Worm (Caenorhabditis elegans): ENCODE measurements around the gene AH10.2.
A peak's percentile ranks its signal among the peaks of the same experiment; 100 is the strongest.

Gene AH10.2

DNA sequence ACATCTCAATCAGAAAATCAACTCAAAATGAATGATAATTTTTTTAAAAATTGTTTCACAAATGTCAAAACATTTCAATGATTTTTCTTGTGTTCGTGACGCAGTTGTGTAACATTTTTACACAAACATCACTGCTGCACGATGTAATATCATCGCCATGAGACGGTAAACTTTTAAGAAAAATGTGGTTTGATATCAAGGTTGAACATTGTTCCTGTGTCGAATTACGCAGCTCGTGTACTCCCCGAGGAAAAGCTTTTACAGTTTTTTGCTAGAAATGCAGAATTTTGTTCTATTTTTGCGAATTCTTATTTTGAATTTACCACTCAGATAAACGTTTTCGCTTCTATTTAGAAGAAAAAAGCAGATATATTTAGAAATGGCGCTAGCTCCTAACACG lies 41.1 kb downstream of the AH10.2 start (continued):
- TF ChIP-seq snpc-1.3 (tag; optimal IDR thresholded peaks at IDR 0.05; ENCODE audit: insufficient read depth) (peak; percentile 4), ztf-25 (GFP tag; IDR thresholded peaks at IDR 0.05) (0 out of 2 replicates have a peak, but pooled peaks have one; percentile 23), hmg-1.2 (GFP tag; IDR thresholded peaks at IDR 0.05) (0 out of 2 replicates have a peak, but pooled peaks have one; percentile 9), chd-7 (tag; optimal IDR thresholded peaks at IDR 0.05) (peak; percentile 78), dpl-1 (GFP tag; optimal IDR thresholded peaks at IDR 0.05) (no peak), repo-1 (tag; optimal IDR thresholded peaks at IDR 0.05) (peak; percentile 63), rpc-1 (optimal IDR thresholded peaks at IDR 0.05) (no peak), rpc-1 (tag; optimal IDR thresholded peaks at IDR 0.05) (no peak), ets-4 (GFP tag; optimal IDR thresholded peaks at IDR 0.05) (no peak), cebp-1 (GFP tag; IDR thresholded peaks at IDR 0.05) (no peak), cebp-1 (tag; optimal IDR thresholded peaks at IDR 0.05) (peak; percentile 49), C06A6.2 (GFP tag; conservative IDR thresholded peaks at IDR 0.05) (peak; percentile 31; the same call in 1 of the 2 replicates), hmg-20 (GFP tag; IDR thresholded peaks at IDR 0.05) (no peak), cebp-2 (GFP tag; IDR thresholded peaks at IDR 0.05) (0 out of 2 replicates have a peak, but pooled peaks have one; percentile 16), F52B5.7 (tag; optimal IDR thresholded peaks at IDR 0.05) (peak; percentile 44), B0019.2 (GFP tag; conservative IDR thresholded peaks at IDR 0.05) (0 out of 2 replicates have a peak, but pooled peaks have one; percentile 13), ceh-100 (GFP tag; IDR thresholded peaks at IDR 0.05) (no peak), ZK185.1 (tag; optimal IDR thresholded peaks at IDR 0.05; ENCODE audit: poor library complexity, severe bottlenecking) (peak; percentile 50), madf-10 (tag; optimal IDR thresholded peaks at IDR 0.05) (no peak)

DNA sequence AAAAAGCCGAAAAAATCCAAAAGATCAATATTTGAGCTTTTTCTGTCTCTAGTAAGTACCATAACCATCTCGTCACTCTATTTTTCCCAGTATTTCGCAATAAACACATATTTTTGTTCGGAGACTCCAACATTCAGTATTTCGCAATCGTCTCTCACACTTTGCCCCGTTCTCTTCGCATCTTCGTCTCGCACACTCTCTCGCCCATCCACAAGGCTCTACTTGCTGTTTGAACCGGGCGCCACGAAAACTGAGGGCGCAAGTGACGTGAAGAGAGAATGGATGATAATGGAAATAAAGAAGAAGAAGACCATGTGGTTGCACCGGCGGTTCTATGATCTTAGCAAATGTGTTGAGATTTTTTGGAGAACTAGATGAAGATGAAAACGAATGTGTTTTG lies 43.5 kb downstream of the AH10.2 start:
- TF ChIP-seq athp-1 (tag; optimal IDR thresholded peaks at IDR 0.05) (peak; percentile 41), fkh-3 (tag; optimal IDR thresholded peaks at IDR 0.05) (no peak), zim-3 (tag; optimal IDR thresholded peaks at IDR 0.05) (no peak), Y95B8A.8 (GFP tag; IDR thresholded peaks at IDR 0.05) (no peak), egrh-3 (GFP tag; IDR thresholded peaks at IDR 0.05) (peak; percentile 38; the same call in 1 of the 2 replicates), Y67H2A.10 (GFP tag; conservative IDR thresholded peaks at IDR 0.05) (0 out of 2 replicates have a peak, but pooled peaks have one; percentile 6), B0261.1 (tag; optimal IDR thresholded peaks at IDR 0.05) (no peak), dox-1 (GFP tag; IDR thresholded peaks at IDR 0.05) (peak; percentile 85), tbp1 (GFP tag; optimal IDR thresholded peaks at IDR 0.05) (peak; percentile 65), nhr-179 (tag; optimal IDR thresholded peaks at IDR 0.05) (no peak), rec-8 (tag; optimal IDR thresholded peaks at IDR 0.05) (no peak), F39B2.1 (GFP tag; IDR thresholded peaks at IDR 0.05) (no peak), ceh-27 (GFP tag; optimal IDR thresholded peaks at IDR 0.05) (peak; percentile 86), madf-6 (GFP tag; IDR thresholded peaks at IDR 0.05) (no peak), D2030.7 (GFP tag; IDR thresholded peaks at IDR 0.05) (no peak), repo-1 (tag; optimal IDR thresholded peaks at IDR 0.05) (peak; percentile 15), madf-10 (tag; optimal IDR thresholded peaks at IDR 0.05) (peak; percentile 77), tbx-9 (tag; optimal IDR thresholded peaks at IDR 0.05; ENCODE audit: borderline replicate concordance) (no peak), lsl-1 (GFP tag; optimal IDR thresholded peaks at IDR 0.05) (no peak), nfya-1 (tag; optimal IDR thresholded peaks at IDR 0.05; ENCODE audit: borderline replicate concordance, insufficient read depth) (no peak), snpc-3.4 (tag; optimal IDR thresholded peaks at IDR 0.05) (no peak), Y56A3A.18 (GFP tag; IDR thresholded peaks at IDR 0.05) (no peak), F23B12.7 (tag; optimal IDR thresholded peaks at IDR 0.05; ENCODE audit: insufficient read depth) (peak; percentile 69), unc-62 (GFP tag; optimal IDR thresholded peaks at IDR 0.05) (peak; percentile 36), him-1 (tag; optimal IDR thresholded peaks at IDR 0.05) (no peak), ceh-40 (GFP tag; IDR thresholded peaks at IDR 0.05) (no peak), efl-1 (GFP tag; optimal IDR thresholded peaks at IDR 0.05) (no peak), rcor-1 (GFP tag; IDR thresholded peaks at IDR 0.05) (peak; percentile 57), F52B5.7 (tag; optimal IDR thresholded peaks at IDR 0.05) (no peak), nfyb-1 (GFP tag; IDR thresholded peaks at IDR 0.05) (peak; percentile 89), snpc-4 (GFP tag; optimal IDR thresholded peaks at IDR 0.05) (no peak), snpc-4 (tag; optimal IDR thresholded peaks at IDR 0.05) (peak; percentile 38 to 69 (median 57))
